Fruit fly (Drosophila melanogaster): ENCODE measurements around the gene Vha16-5.

Gene Vha16-5

DNA sequence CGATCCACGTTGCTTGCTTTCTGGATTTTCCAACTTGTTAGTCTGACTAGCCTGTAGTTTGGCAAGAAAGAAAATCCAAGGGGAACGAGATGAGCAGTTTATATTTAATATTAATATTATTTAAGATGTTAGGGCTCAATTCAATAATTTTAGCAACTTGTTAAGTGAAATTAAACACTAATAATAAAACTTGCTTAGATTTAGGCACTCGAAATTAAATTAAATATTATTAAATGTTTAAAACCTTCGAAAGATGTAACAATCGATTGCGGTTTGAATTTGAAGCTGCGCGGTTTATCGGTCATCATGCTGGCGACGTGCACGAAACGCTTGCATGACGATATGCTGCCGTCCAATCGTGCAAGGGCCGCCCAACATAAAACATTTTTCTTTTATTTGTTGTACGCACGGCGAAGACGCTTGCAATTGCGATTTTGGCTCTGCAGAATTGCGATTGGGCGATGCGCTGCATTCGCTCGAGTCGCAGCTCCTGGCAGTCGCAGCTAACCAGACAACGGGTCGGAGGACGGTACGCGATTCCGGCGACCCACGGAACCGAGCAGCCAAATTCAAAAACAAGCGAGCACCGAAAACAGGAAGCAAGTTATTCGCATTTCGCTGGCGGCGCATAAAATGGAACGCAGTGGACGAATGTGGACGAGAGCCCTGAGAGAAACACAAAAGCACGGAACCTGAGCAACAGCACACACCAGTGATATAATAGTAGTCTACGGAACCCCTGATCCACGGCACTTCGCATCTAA lies at the start of gene Vha16-5, which contains the start of gene CG12299:
Gene Vha16-5 (minus strand): TSS at position 51 of the 764 bp plus-strand sequence.
Gene CG12299 (plus strand): TSS at position 353 of the 764 bp plus-strand sequence.
- TF ChIP-seq CG4318 (GFP tag; optimal IDR thresholded peaks at IDR 0.05) = no peak
- TF ChIP-seq Sox15 (GFP tag; optimal IDR thresholded peaks at IDR 0.05) = peak; percentile 42
- TF ChIP-seq CG11902 (GFP tag; optimal IDR thresholded peaks at IDR 0.05) = peak; percentile 32
- no peak for TF ChIP-seq fd59A (GFP tag; optimal IDR thresholded peaks at IDR 0.05)
- TF ChIP-seq Sox14 (GFP tag; optimal IDR thresholded peaks at IDR 0.05) = no peak
- no peak for TF ChIP-seq CG10631 (GFP tag; optimal IDR thresholded peaks at IDR 0.05)
- TF ChIP-seq Gug (GFP tag; IDR thresholded peaks at IDR 0.05) = no peak
- TF ChIP-seq achi (GFP tag; optimal IDR thresholded peaks at IDR 0.05) = no peak
- TF ChIP-seq CG11762 (GFP tag; optimal IDR thresholded peaks at IDR 0.05; ENCODE audit: insufficient read depth) = no peak
- TF ChIP-seq acj6 (GFP tag; optimal IDR thresholded peaks at IDR 0.05) = peak; percentile 73
- TF ChIP-seq dsx (GFP tag; optimal IDR thresholded peaks at IDR 0.05; ENCODE audit: poor library complexity, severe bottlenecking) = no peak
- peak; percentile 21; the same call in 1 of the 2 replicates for TF ChIP-seq CG11294 (GFP tag; IDR thresholded peaks at IDR 0.05)
- no peak for TF ChIP-seq CG10669 (GFP tag; optimal IDR thresholded peaks at IDR 0.05)
- no peak for TF ChIP-seq net (GFP tag; optimal IDR thresholded peaks at IDR 0.05)
- peak; percentile 39 for TF ChIP-seq CG6792 (GFP tag; optimal IDR thresholded peaks at IDR 0.05)
- no peak for TF ChIP-seq Lpt (GFP tag; optimal IDR thresholded peaks at IDR 0.05)
- TF ChIP-seq CG3919 (GFP tag; optimal IDR thresholded peaks at IDR 0.05) = peak; percentile 86
- TF ChIP-seq fd85E (GFP tag; optimal IDR thresholded peaks at IDR 0.05) = no peak
- TF ChIP-seq CG1621 (tag; optimal IDR thresholded peaks at IDR 0.05) = peak; percentile 32
- no peak for TF ChIP-seq Ets96B (tag; optimal IDR thresholded peaks at IDR 0.05)
- no peak for TF ChIP-seq Sox102F (GFP tag; optimal IDR thresholded peaks at IDR 0.05)
- TF ChIP-seq CG6808 (GFP tag; optimal IDR thresholded peaks at IDR 0.05) = no peak
- TF ChIP-seq CG8119 (GFP tag; IDR thresholded peaks at IDR 0.05) = 0 out of 3 replicates have a peak, but pooled peaks have one; percentile 12
- peak; percentile 78 for TF ChIP-seq CG31627 (GFP tag; optimal IDR thresholded peaks at IDR 0.05)
- TF ChIP-seq fkh (GFP tag; optimal IDR thresholded peaks at IDR 0.05) = peak; percentile 77
- peak; percentile 82 for TF ChIP-seq esn (GFP tag; optimal IDR thresholded peaks at IDR 0.05)
- TF ChIP-seq Smox (GFP tag; optimal IDR thresholded peaks at IDR 0.05) = no peak
- no peak for TF ChIP-seq CG6276 (GFP tag; optimal IDR thresholded peaks at IDR 0.05)
- peak; percentile 17; the same call in 1 of the 2 replicates for TF ChIP-seq CG15336 (GFP tag; IDR thresholded peaks at IDR 0.05)
- TF ChIP-seq CG7368 (GFP tag; optimal IDR thresholded peaks at IDR 0.05) = no peak
- peak; percentile 85 for TF ChIP-seq Eip78C (GFP tag)
- TF ChIP-seq CG16779 (tag; optimal IDR thresholded peaks at IDR 0.05) = no peak
- TF ChIP-seq Met (GFP tag; optimal IDR thresholded peaks at IDR 0.05) = no peak
- TF ChIP-seq ss (GFP tag; optimal IDR thresholded peaks at IDR 0.05) = no peak
- TF ChIP-seq svp (GFP tag) = no peak
- no peak for TF ChIP-seq topi (GFP tag; optimal IDR thresholded peaks at IDR 0.05)
- peak; percentile 47 for TF ChIP-seq CG3032 (tag; optimal IDR thresholded peaks at IDR 0.05)
- TF ChIP-seq eg (GFP tag; IDR thresholded peaks at IDR 0.05) = peak; percentile 67
- no peak for TF ChIP-seq CG9139 (GFP tag; optimal IDR thresholded peaks at IDR 0.05)
- peak; percentile 65 for TF ChIP-seq Ets21C (GFP tag; optimal IDR thresholded peaks at IDR 0.05)
- TF ChIP-seq CG8632 (GFP tag; optimal IDR thresholded peaks at IDR 0.05) = no peak
- no peak for TF ChIP-seq pdm3 (GFP tag; optimal IDR thresholded peaks at IDR 0.05)
- TF ChIP-seq cyc (GFP tag; optimal IDR thresholded peaks at IDR 0.05) = peak; percentile 70
- TF ChIP-seq lz (GFP tag; optimal IDR thresholded peaks at IDR 0.05) = peak; percentile 79
- TF ChIP-seq Hr4 (GFP tag; optimal IDR thresholded peaks at IDR 0.05) = peak; percentile 78
- TF ChIP-seq OdsH (GFP tag; optimal IDR thresholded peaks at IDR 0.05) = no peak
- TF ChIP-seq Eip93F (GFP tag; optimal IDR thresholded peaks at IDR 0.05) = no peak
- TF ChIP-seq Hr39 (GFP tag; optimal IDR thresholded peaks at IDR 0.05) = peak; percentile 73
- TF ChIP-seq CG6854 (GFP tag; optimal IDR thresholded peaks at IDR 0.05) = no peak
- no peak for TF ChIP-seq dac (GFP tag; optimal IDR thresholded peaks at IDR 0.05)
- TF ChIP-seq CG32006 (GFP tag; optimal IDR thresholded peaks at IDR 0.05) = no peak
